Fruit fly (Drosophila melanogaster): Measurements from ENCODE around the gene CG31156.

The CG31156 gene

DNA sequence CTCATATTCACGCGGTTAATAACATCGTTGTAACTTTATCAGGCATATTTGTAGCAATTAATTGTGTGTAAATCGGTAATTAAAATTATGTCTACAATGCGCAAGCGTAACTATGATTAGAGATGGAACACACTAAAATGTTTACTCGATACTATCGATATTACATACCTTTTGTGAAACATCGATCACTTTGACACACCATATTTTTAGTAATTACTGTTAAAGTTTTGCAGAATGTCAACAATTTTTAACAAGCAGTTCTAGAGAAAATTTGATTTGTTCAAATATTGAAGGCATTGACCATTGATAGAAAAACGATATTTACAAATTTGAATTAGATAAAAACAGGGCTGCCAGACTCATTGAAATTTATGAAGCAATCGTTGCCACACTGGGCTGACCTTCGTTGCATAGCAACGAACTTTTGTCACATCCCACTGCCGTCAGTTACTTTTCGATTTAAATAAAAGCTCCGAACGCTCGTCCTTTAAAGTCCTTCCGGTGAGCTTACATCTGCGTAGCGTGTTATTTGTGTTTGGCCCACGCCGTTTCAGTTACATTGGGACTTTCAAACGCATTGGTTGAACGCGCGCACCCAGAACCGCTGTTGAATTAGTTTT lies 25.9 kb upstream of the CG31156 start, which contains the start of the genes loco and wake (continued):
- TF ChIP-seq amos (GFP tag; IDR thresholded peaks at IDR 0.05; ENCODE audit: partially characterized antibody) (peak; percentile 88), tup (GFP tag; optimal IDR thresholded peaks at IDR 0.05) (no peak), CG16813 (GFP tag; IDR thresholded peaks at IDR 0.05; ENCODE audit: partially characterized antibody) (peak; percentile 93), sisA (GFP tag; IDR thresholded peaks at IDR 0.05) (no peak), CG10654 (GFP tag; optimal IDR thresholded peaks at IDR 0.05) (no peak), CG30403 (GFP tag; optimal IDR thresholded peaks at IDR 0.05) (no peak), Rfx (GFP tag; IDR thresholded peaks at IDR 0.05) (0 out of 2 replicates have a peak, but pooled peaks have one; percentile 35), CG30431 (GFP tag; optimal IDR thresholded peaks at IDR 0.05) (no peak), Max (GFP tag; optimal IDR thresholded peaks at IDR 0.05) (no peak), CG11695 (GFP tag; IDR thresholded peaks at IDR 0.05) (no peak), Ada2b (GFP tag; IDR thresholded peaks at IDR 0.05) (0 out of 2 replicates have a peak, but pooled peaks have one; percentile 3), CG12104 (GFP tag; optimal IDR thresholded peaks at IDR 0.05) (no peak), Atf6 (GFP tag; IDR thresholded peaks at IDR 0.05) (no peak), hth (optimal IDR thresholded peaks at IDR 0.05) (no peak), CG31224 (GFP tag; IDR thresholded peaks at IDR 0.05) (no peak), Dip3 (GFP tag; optimal IDR thresholded peaks at IDR 0.05) (peak; percentile 4), Optix (GFP tag; IDR thresholded peaks at IDR 0.05) (no peak), CG13123 (GFP tag; optimal IDR thresholded peaks at IDR 0.05) (no peak), CG14860 (GFP tag; IDR thresholded peaks at IDR 0.05; ENCODE audit: partially characterized antibody) (peak; percentile 88), H15 (GFP tag; IDR thresholded peaks at IDR 0.05) (no peak), Hr3 (GFP tag; optimal IDR thresholded peaks at IDR 0.05) (no peak), fd102C (GFP tag; optimal IDR thresholded peaks at IDR 0.05) (no peak), bcd (GFP tag; optimal IDR thresholded peaks at IDR 0.05) (no peak), E2f2 (GFP tag; IDR thresholded peaks at IDR 0.05) (peak; percentile 83), Hand (GFP tag; optimal IDR thresholded peaks at IDR 0.05) (no peak), Trl (optimal IDR thresholded peaks at IDR 0.05) (peak in 1 of 2 experiments; percentile 9), Trl (GFP tag; optimal IDR thresholded peaks at IDR 0.05) (no peak), Fer1 (GFP tag; optimal IDR thresholded peaks at IDR 0.05) (no peak), Dad (GFP tag; optimal IDR thresholded peaks at IDR 0.05) (no peak), wor (GFP tag; IDR thresholded peaks at IDR 0.05) (no peak), Atf3 (GFP tag; optimal IDR thresholded peaks at IDR 0.05) (no peak), CG4404 (GFP tag; IDR thresholded peaks at IDR 0.05) (no peak), twi (tag; optimal IDR thresholded peaks at IDR 0.05) (no peak), nau (GFP tag; optimal IDR thresholded peaks at IDR 0.05) (no peak), CG17568 (GFP tag; optimal IDR thresholded peaks at IDR 0.05) (no peak), Gsc (GFP tag; IDR thresholded peaks at IDR 0.05) (no peak), CG11456 (GFP tag; IDR thresholded peaks at IDR 0.05) (no peak), CG5180 (GFP tag; optimal IDR thresholded peaks at IDR 0.05) (no peak), Ravus (GFP tag; IDR thresholded peaks at IDR 0.05) (no peak), tio (GFP tag; optimal IDR thresholded peaks at IDR 0.05) (no peak), Hr51 (GFP tag; optimal IDR thresholded peaks at IDR 0.05) (no peak), CG5245 (GFP tag; optimal IDR thresholded peaks at IDR 0.05) (no peak), kah (GFP tag; optimal IDR thresholded peaks at IDR 0.05) (no peak), E2f1 (GFP tag; IDR thresholded peaks at IDR 0.05) (no peak), CG3065 (GFP tag; optimal IDR thresholded peaks at IDR 0.05) (no peak), repo (GFP tag; optimal IDR thresholded peaks at IDR 0.05) (peak; percentile 14), her (GFP tag; optimal IDR thresholded peaks at IDR 0.05) (no peak), ken (GFP tag; IDR thresholded peaks at IDR 0.05) (no peak), Doc2 (GFP tag; IDR thresholded peaks at IDR 0.05) (no peak), scrt (GFP tag; optimal IDR thresholded peaks at IDR 0.05) (peak; percentile 4), fd64A (GFP tag; optimal IDR thresholded peaks at IDR 0.05) (no peak), Dbx (GFP tag; IDR thresholded peaks at IDR 0.05) (no peak)
